Fruit fly (Drosophila melanogaster) whole organism, wandering third instar larva: Measurements from ENCODE around the gene v.

ENCODE experiments used
- Abd-B ChIP-seq: fragments of >200 bp; optimal IDR thresholded peaks from 2 replicates; lab custom pipeline; 2017; ENCODE audit warnings: missing biosample characterization, missing genetic modification characterization
- CG9705 ChIP-seq: fragments of 200-800 bp; sonication (Bioruptor generic); optimal IDR thresholded peaks from 2 replicates; lab custom pipeline; 2018; ENCODE audit warnings: missing biosample characterization, mild to moderate bottlenecking, missing genetic modification characterization
- Dfd ChIP-seq: fragments of >200 bp; optimal IDR thresholded peaks from 2 replicates; lab custom pipeline; 2017; ENCODE audit warnings: missing biosample characterization, missing genetic modification characterization
- Dif ChIP-seq: fragments of 200-275, 200-300 bp; sonication (Bioruptor generic); optimal IDR thresholded peaks from 2 replicates; lab custom pipeline; 2018; ENCODE audit warnings: missing biosample characterization, missing genetic modification characterization; ENCODE audit not compliant: partially characterized antibody
- GATAd ChIP-seq: sonication (Bioruptor generic); optimal IDR thresholded peaks from 2 replicates; lab custom pipeline; 2016; ENCODE audit warnings: missing biosample characterization, missing genetic modification characterization
- HLH106 ChIP-seq: fragments of 200-800 bp; optimal IDR thresholded peaks from 3 replicates; lab custom pipeline; 2019; ENCODE audit warnings: missing biosample characterization, mild to moderate bottlenecking, missing genetic modification characterization, moderate library complexity
- Hnf4 ChIP-seq: fragments of 200-800 bp; sonication (Bioruptor generic); optimal IDR thresholded peaks from 2 replicates; lab custom pipeline; 2016; ENCODE audit warnings: missing biosample characterization, mild to moderate bottlenecking, missing genetic modification characterization
- Hr83 ChIP-seq: fragments of 200-300 bp; sonication (Bioruptor generic); optimal IDR thresholded peaks from 2 replicates; lab custom pipeline; 2016; ENCODE audit warnings: missing biosample characterization, mild to moderate bottlenecking, missing genetic modification characterization, moderate library complexity; ENCODE audit not compliant: poor library complexity, severe bottlenecking
- Jra ChIP-seq: sonication (Bioruptor generic); optimal IDR thresholded peaks from 2 replicates; lab custom pipeline; 2016; ENCODE audit warnings: missing biosample characterization, missing genetic modification characterization
- Mio ChIP-seq: sonication (Bioruptor generic); optimal IDR thresholded peaks from 2 replicates; lab custom pipeline; 2016; ENCODE audit warnings: missing biosample characterization, missing genetic modification characterization
- N ChIP-seq: fragments of >200 bp; optimal IDR thresholded peaks from 2 replicates; lab custom pipeline; 2018; ENCODE audit warnings: missing biosample characterization, missing external identifiers, missing genetic modification characterization
- OdsH ChIP-seq: fragments of 200-800 bp; sonication (Bioruptor generic); optimal IDR thresholded peaks from 2 replicates; lab custom pipeline; 2016; ENCODE audit warnings: missing biosample characterization, mild to moderate bottlenecking, missing genetic modification characterization
- Rel ChIP-seq, 2 experiments: fragments of 200-800 bp; sonication (Bioruptor generic) in 1 of 2; optimal IDR thresholded peaks; 2 replicates in 1 of 2; 3 replicates in 1 of 2; lab custom pipeline; 2016 to 2019; ENCODE audit warnings: mild to moderate bottlenecking in 2 of 2, missing biosample characterization in 2 of 2, missing genetic modification characterization in 2 of 2, moderate library complexity in 1 of 2
- Sp1 ChIP-seq: fragments of 200-800 bp; sonication (Bioruptor generic); optimal IDR thresholded peaks from 3 replicates; lab custom pipeline; 2019; ENCODE audit warnings: missing biosample characterization, mild to moderate bottlenecking, missing genetic modification characterization, moderate library complexity
- br ChIP-seq: fragments of 200-800 bp; sonication (Bioruptor generic); optimal IDR thresholded peaks from 2 replicates; lab custom pipeline; 2016; ENCODE audit warnings: missing biosample characterization, missing genetic modification characterization
- brk ChIP-seq: fragments of 200-800 bp; sonication (Bioruptor generic); optimal IDR thresholded peaks from 2 replicates; lab custom pipeline; 2016; ENCODE audit warnings: missing biosample characterization, mild to moderate bottlenecking, missing genetic modification characterization
- dl ChIP-seq, 2 experiments: fragments of 175-275, 200-275 bp in 1 of 2; fragments of 200-275 bp in 1 of 2; sonication (Bioruptor generic); optimal IDR thresholded peaks; lab custom pipeline; 2018; ENCODE audit warnings: mild to moderate bottlenecking in 2 of 2, missing biosample characterization in 2 of 2, missing genetic modification characterization in 2 of 2, moderate library complexity in 2 of 2; ENCODE audit not compliant: partially characterized antibody in 2 of 2, insufficient read depth in 1 of 2
- dmrt93B ChIP-seq: fragments of 200-800 bp; sonication (Bioruptor generic); optimal IDR thresholded peaks from 2 replicates; lab custom pipeline; 2018; ENCODE audit warnings: missing biosample characterization, mild to moderate bottlenecking, missing genetic modification characterization
- dsf ChIP-seq: sonication (Bioruptor generic); optimal IDR thresholded peaks from 2 replicates; lab custom pipeline; 2016; ENCODE audit warnings: missing biosample characterization, missing genetic modification characterization, borderline replicate concordance
- ey ChIP-seq: fragments of 200-800 bp; sonication (Bioruptor generic); optimal IDR thresholded peaks from 2 replicates; lab custom pipeline; 2016; ENCODE audit warnings: missing biosample characterization, missing genetic modification characterization
- foxo ChIP-seq, 2 experiments: fragments of 200-800 bp; sonication (Bioruptor generic); optimal IDR thresholded peaks; 2 replicates in 1 of 2; 3 replicates in 1 of 2; lab custom pipeline; 2016 to 2017; ENCODE audit warnings: missing biosample characterization in 2 of 2, missing genetic modification characterization in 2 of 2
- fru ChIP-seq: fragments of 200-800 bp; sonication (Bioruptor generic); optimal IDR thresholded peaks from 3 replicates; lab custom pipeline; 2016; ENCODE audit warnings: missing biosample characterization, mild to moderate bottlenecking, missing genetic modification characterization
- h ChIP-seq: fragments of 200-800 bp; sonication (Bioruptor generic); optimal IDR thresholded peaks from 3 replicates; lab custom pipeline; 2016; ENCODE audit warnings: missing biosample characterization, mild to moderate bottlenecking, missing genetic modification characterization
- jim ChIP-seq: fragments of 175-275, 200-325 bp; sonication (Bioruptor generic); optimal IDR thresholded peaks from 2 replicates; lab custom pipeline; 2016; ENCODE audit warnings: missing biosample characterization, mild to moderate bottlenecking, missing genetic modification characterization
- lola ChIP-seq: fragments of >200 bp; optimal IDR thresholded peaks from 2 replicates; lab custom pipeline; 2017; ENCODE audit warnings: missing biosample characterization, missing genetic modification characterization
- psq ChIP-seq: fragments of 200-800 bp; sonication (Bioruptor generic); optimal IDR thresholded peaks from 3 replicates; lab custom pipeline; 2017; ENCODE audit warnings: missing biosample characterization, mild to moderate bottlenecking, missing genetic modification characterization, moderate library complexity
- rgr ChIP-seq: fragments of 200-800 bp; sonication (Bioruptor generic); optimal IDR thresholded peaks from 3 replicates; lab custom pipeline; 2016; ENCODE audit warnings: missing biosample characterization, mild to moderate bottlenecking, missing genetic modification characterization
- sv ChIP-seq: fragments of 200-800 bp; sonication (Bioruptor generic); optimal IDR thresholded peaks from 3 replicates; lab custom pipeline; 2016; ENCODE audit warnings: missing biosample characterization, missing genetic modification characterization
- tai ChIP-seq: sonication (Bioruptor generic); optimal IDR thresholded peaks from 2 replicates; lab custom pipeline; 2016; ENCODE audit warnings: missing biosample characterization, missing genetic modification characterization
- usp ChIP-seq: fragments of >200 bp; optimal IDR thresholded peaks from 2 replicates; lab custom pipeline; 2017; ENCODE audit warnings: missing biosample characterization, missing genetic modification characterization
- woc ChIP-seq: sonication (Bioruptor generic); optimal IDR thresholded peaks from 2 replicates; lab custom pipeline; 2016; ENCODE audit warnings: missing biosample characterization, mild to moderate bottlenecking, missing genetic modification characterization

The v gene

DNA sequence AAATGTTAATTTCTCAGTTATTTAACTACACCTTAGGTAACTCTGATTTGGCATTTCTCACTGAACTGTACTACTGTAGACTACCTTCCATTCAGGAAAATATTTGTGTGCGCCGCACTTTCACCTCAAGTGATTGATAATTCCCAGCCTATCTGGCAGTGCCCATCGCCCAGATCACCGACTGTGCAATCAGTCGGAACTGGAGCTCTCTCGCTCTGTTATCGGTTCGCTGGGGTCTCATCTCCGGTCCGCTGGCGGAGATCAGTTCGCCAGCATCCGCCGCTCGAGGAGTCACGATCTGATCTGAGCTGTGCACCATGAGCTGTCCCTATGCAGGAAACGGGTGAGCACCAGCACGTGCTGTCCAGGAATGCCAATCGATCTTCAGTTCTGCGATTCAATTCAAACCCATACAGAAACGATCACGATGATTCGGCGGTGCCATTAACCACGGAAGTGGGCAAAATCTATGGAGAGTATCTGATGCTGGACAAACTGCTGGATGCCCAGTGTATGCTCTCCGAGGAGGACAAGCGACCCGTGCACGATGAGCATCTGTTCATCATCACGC, at the start of gene v:
v (plus strand) TSS at position 262 of the 571 bp plus-strand sequence.
- TF ChIP-seq usp (GFP tag; lab: Kevin White, UChicago) (peak; percentile 56), GATAd (GFP tag; lab: Kevin White, UChicago) (no peak)

DNA sequence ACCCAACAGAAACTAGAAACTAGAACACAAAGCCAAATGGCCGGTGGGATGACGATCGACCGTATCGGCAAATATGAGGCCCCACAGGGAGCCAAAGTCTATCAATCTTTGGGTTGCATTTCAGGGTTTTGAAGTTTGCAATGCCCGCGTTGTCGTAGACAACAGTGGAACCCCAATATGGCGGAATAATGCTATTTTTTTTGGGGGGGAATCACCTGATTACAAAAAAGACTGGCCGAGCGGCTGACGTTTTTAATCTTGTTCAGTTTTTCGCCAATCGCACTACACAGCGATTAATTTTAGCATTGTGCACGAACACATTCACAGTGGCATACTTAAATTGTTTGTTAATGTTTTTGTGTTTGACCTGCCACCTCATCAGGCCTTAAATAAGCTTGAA, 47.3 kb upstream of the v start:
- TF ChIP-seq CG9705 (no peak), Jra (no peak), dmrt93B (GFP tag; lab: Kevin White, UChicago) (no peak), Hnf4 (no peak), Sp1 (no peak), Rel (GFP tag; optimal IDR thresholded peaks at IDR 0.05; lab: Kevin White, UChicago) (no peak), Rel (tag; optimal IDR thresholded peaks at IDR 0.05; lab: Kevin White, UChicago) (peak; percentile 96)

DNA sequence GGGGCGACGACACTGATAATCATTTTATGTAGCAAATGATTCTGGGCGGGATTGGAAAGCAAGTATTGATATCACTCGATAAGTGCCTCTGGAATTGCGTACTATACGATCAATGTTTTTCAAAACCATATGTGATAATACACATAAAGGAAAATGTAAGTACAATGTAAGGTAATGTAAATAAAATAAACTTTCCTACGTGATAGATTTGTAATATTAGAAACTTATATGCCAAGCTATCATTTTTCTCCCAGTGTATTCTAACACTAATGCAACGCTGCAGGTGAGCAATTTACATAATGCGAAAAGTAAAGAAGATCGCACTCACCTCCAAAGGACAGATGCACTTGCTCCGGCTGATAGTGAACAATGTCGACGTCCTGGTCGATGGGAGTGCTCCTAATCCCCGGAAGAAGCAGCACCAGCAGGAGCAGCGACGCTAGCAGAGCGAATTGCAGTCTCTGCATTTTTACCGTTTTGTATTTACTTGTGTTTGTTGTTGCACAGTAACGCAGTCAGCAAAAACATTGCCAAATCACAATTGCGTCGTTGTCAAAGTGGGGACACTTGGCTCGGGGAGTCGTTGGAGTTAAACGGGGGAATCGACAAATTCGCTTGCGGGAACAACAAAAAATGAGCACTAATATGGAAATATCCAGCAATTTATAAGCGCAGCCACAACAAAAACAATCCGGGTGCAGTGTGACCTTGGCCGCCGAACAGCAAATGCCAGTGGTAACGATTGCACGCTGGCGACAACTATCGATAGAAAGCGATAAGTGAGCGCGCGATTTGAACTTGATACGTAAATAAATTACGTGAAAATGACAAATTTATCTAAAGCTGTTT, 46.5 kb upstream of the v start, which contains the start of gene CG1637:
CG1637 (minus strand) TSS at position 807 of the 849 bp plus-strand sequence.
- TF ChIP-seq lola (GFP tag; lab: Kevin White, UChicago) (no peak), foxo (GFP tag; optimal IDR thresholded peaks at IDR 0.05; lab: Kevin White, UChicago) (peak in 1 of 2 experiments; percentile 10), OdsH (GFP tag; lab: Kevin White, UChicago) (peak; percentile 2), ey (GFP tag; lab: Kevin White, UChicago) (no peak), Rel (GFP tag; optimal IDR thresholded peaks at IDR 0.05; lab: Kevin White, UChicago) (no peak), Rel (tag; optimal IDR thresholded peaks at IDR 0.05; lab: Kevin White, UChicago) (peak; percentile 75), Sp1 (no peak), fru (GFP tag; lab: Kevin White, UChicago) (peak; percentile 61)

DNA sequence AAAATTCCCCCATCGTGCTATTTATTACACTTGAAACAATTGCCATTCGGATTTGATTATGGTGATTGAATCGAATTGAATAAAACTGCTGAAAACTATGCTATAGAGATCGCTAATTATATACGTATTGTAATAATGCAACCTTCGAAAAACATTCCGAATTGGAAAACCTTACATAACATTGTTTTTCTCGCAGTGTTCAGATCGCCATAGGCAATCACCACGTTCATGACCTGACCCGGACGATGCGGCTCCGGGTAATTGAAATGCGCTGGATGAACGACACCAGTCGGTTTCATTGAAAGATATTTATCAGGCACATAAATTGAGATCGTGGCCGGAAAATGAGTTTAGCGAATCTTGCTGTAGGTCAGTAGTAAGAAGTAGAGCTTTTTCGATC, 41.0 kb upstream of the v start:
- TF ChIP-seq Rel (GFP tag; optimal IDR thresholded peaks at IDR 0.05; lab: Kevin White, UChicago) (no peak), Rel (tag; optimal IDR thresholded peaks at IDR 0.05; lab: Kevin White, UChicago) (peak; percentile 8), Dif (GFP tag; lab: Kevin White, UChicago) (no peak), h (GFP tag; lab: Kevin White, UChicago) (peak; percentile 13)

DNA sequence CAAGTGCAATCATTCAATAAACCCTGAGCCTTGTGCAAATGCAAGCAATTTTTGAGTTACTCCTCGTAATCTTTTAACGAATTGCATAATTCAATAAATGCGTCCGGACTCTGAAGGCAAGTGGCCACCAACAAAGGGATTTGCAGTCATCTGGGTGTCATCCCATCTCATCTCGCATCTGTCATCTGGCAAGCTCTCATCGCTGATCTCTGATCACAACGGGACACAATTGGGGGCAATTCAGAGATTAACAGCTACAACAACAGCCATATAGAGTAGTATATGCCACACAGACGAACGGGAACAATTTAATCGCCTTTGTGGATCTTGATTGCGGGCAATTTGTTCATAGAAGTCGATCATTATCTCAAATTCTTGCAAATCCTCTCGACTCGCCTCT, 40.0 kb upstream of the v start:
- TF ChIP-seq Dfd (GFP tag; lab: Kevin White, UChicago) (no peak), Mio (GFP tag; lab: Kevin White, UChicago) (no peak), dsf (GFP tag; lab: Kevin White, UChicago) (no peak), N (GFP tag; lab: Kevin White, UChicago) (no peak), OdsH (GFP tag; lab: Kevin White, UChicago) (no peak), sv (GFP tag; lab: Kevin White, UChicago) (no peak), woc (GFP tag; lab: Kevin White, UChicago) (no peak), tai (GFP tag; lab: Kevin White, UChicago) (no peak), Hnf4 (no peak), Sp1 (no peak), lola (GFP tag; lab: Kevin White, UChicago) (no peak), Jra (no peak), Hr83 (no peak), psq (GFP tag; lab: Kevin White, UChicago) (no peak), Abd-B (GFP tag; lab: Kevin White, UChicago) (no peak), GATAd (GFP tag; lab: Kevin White, UChicago) (no peak), brk (no peak), usp (GFP tag; lab: Kevin White, UChicago) (no peak)

DNA sequence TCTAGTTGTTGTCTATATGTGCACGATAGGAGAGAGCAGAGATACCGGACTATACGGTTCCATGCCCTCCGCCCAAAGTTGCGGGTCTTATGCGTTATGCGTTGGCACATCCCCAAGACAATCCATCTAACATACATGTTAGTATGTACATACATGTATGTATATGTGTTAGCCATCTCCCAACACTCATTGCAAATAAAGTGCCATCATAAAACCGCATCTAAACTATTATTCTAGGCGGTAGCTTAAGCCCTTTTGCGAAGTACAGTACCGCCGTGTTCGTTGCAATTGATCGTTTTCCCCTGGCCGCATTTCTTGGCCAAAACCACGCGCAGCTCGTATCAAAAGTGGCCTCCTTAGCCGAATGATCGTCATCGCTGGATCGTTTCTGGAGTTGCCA, 37.4 kb upstream of the v start:
- TF ChIP-seq dl (GFP tag; optimal IDR thresholded peaks at IDR 0.05; lab: Kevin White, UChicago; ENCODE audit: insufficient read depth in 1 of 2, partially characterized antibody in 2 of 2): no peak
- TF ChIP-seq sv (GFP tag; lab: Kevin White, UChicago): no peak
- no peak for TF ChIP-seq lola (GFP tag; lab: Kevin White, UChicago)
- peak; percentile 16 for TF ChIP-seq rgr (GFP tag; lab: Kevin White, UChicago)
- no peak for TF ChIP-seq Rel (GFP tag; optimal IDR thresholded peaks at IDR 0.05; lab: Kevin White, UChicago)
- TF ChIP-seq Rel (tag; optimal IDR thresholded peaks at IDR 0.05; lab: Kevin White, UChicago): no peak
- peak; percentile 21 for TF ChIP-seq br (GFP tag; lab: Kevin White, UChicago)
- TF ChIP-seq h (GFP tag; lab: Kevin White, UChicago): peak; percentile 37
- no peak for TF ChIP-seq N (GFP tag; lab: Kevin White, UChicago)
- no peak for TF ChIP-seq woc (GFP tag; lab: Kevin White, UChicago)
- TF ChIP-seq foxo (GFP tag; optimal IDR thresholded peaks at IDR 0.05; lab: Kevin White, UChicago): peak in 1 of 2 experiments; percentile 46
- TF ChIP-seq HLH106 (tag; lab: Kevin White, UChicago): no peak
- TF ChIP-seq Sp1: no peak
- TF ChIP-seq Jra: no peak
- TF ChIP-seq tai (GFP tag; lab: Kevin White, UChicago): no peak
- peak; percentile 30 for TF ChIP-seq fru (GFP tag; lab: Kevin White, UChicago)
- TF ChIP-seq Dif (GFP tag; lab: Kevin White, UChicago): no peak
- TF ChIP-seq jim: no peak
- no peak for TF ChIP-seq CG9705
- peak; percentile 18 for TF ChIP-seq ey (GFP tag; lab: Kevin White, UChicago)
